Fruit fly (Drosophila melanogaster) whole organism, prepupa: ENCODE data around the gene Sfp79B.

Source experiments
- CG10669 ChIP-seq: fragments of 200-800 bp; sonication (Bioruptor generic); optimal IDR thresholded peaks from 3 replicates; lab custom pipeline; 2018; ENCODE audit warnings: missing biosample characterization, mild to moderate bottlenecking, missing genetic modification characterization, moderate library complexity
- CG11294 ChIP-seq: fragments of 200-800 bp; sonication (Bioruptor generic); IDR thresholded peaks from 2 replicates; pipeline ENCODE4 v1.3.6; 2022; ENCODE audit warnings: missing biosample characterization, missing genetic modification characterization
- CG11762 ChIP-seq: fragments of 200-800 bp; sonication (Bioruptor generic); optimal IDR thresholded peaks from 3 replicates; lab custom pipeline; 2016; ENCODE audit warnings: missing biosample characterization, missing genetic modification characterization; ENCODE audit not compliant: insufficient read depth
- CG11902 ChIP-seq: fragments of 200-800 bp; sonication (Bioruptor generic); optimal IDR thresholded peaks from 3 replicates; lab custom pipeline; 2016; ENCODE audit warnings: missing biosample characterization, missing genetic modification characterization
- CG1621 ChIP-seq: fragments of 200-800 bp; sonication (Bioruptor generic); optimal IDR thresholded peaks from 3 replicates; lab custom pipeline; 2018; ENCODE audit warnings: missing biosample characterization, mild to moderate bottlenecking, missing genetic modification characterization
- CG16779 ChIP-seq: fragments of 200-800 bp; sonication (Bioruptor generic); optimal IDR thresholded peaks from 3 replicates; lab custom pipeline; 2017; ENCODE audit warnings: missing biosample characterization, mild to moderate bottlenecking, missing genetic modification characterization
- CG31627 ChIP-seq: fragments of 200-800 bp; sonication (Bioruptor generic); optimal IDR thresholded peaks from 3 replicates; lab custom pipeline; 2016; ENCODE audit warnings: missing biosample characterization, missing genetic modification characterization
- CG32006 ChIP-seq: fragments of 200-800 bp; sonication (Bioruptor generic); optimal IDR thresholded peaks from 3 replicates; lab custom pipeline; 2017; ENCODE audit warnings: missing biosample characterization, mild to moderate bottlenecking, missing genetic modification characterization
- CG3919 ChIP-seq: fragments of 200-800 bp; sonication (Bioruptor generic); optimal IDR thresholded peaks from 3 replicates; lab custom pipeline; 2016; ENCODE audit warnings: missing biosample characterization, missing genetic modification characterization
- CG6276 ChIP-seq: fragments of 200-800 bp; sonication (Bioruptor generic); optimal IDR thresholded peaks from 2 replicates; lab custom pipeline; 2017; ENCODE audit warnings: missing biosample characterization, mild to moderate bottlenecking, missing genetic modification characterization
- CG6792 ChIP-seq: fragments of 200-800 bp; sonication (Bioruptor generic); optimal IDR thresholded peaks from 3 replicates; lab custom pipeline; 2016; ENCODE audit warnings: missing biosample characterization, missing genetic modification characterization
- CG6808 ChIP-seq: fragments of 200-800 bp; sonication (Bioruptor generic); optimal IDR thresholded peaks from 3 replicates; lab custom pipeline; 2017; ENCODE audit warnings: missing biosample characterization, missing genetic modification characterization, mild to moderate bottlenecking, moderate library complexity, missing genetic modification reagents
- CG7368 ChIP-seq: fragments of 200-800 bp; sonication (Bioruptor generic); optimal IDR thresholded peaks from 3 replicates; lab custom pipeline; 2016; ENCODE audit warnings: missing biosample characterization, missing genetic modification characterization
- CG9139 ChIP-seq: fragments of 200-800 bp; sonication (Bioruptor generic); optimal IDR thresholded peaks from 3 replicates; lab custom pipeline; 2017; ENCODE audit warnings: missing biosample characterization, mild to moderate bottlenecking, missing genetic modification characterization
- Gug ChIP-seq: fragments of 200-800 bp; sonication (Bioruptor generic); IDR thresholded peaks from 2 replicates; pipeline ENCODE4 v1.3.6; 2022; ENCODE audit warnings: missing biosample characterization, missing genetic modification characterization
- Hr38 ChIP-seq: sonication (Bioruptor generic); optimal IDR thresholded peaks from 2 replicates; lab custom pipeline; 2016; ENCODE audit warnings: missing biosample characterization, missing genetic modification characterization
- Hr39 ChIP-seq: fragments of 200-800 bp; sonication (Bioruptor generic); optimal IDR thresholded peaks from 2 replicates; lab custom pipeline; 2016; ENCODE audit warnings: missing biosample characterization, missing genetic modification characterization
- Hr4 ChIP-seq: fragments of 200-800 bp; sonication (Bioruptor generic); optimal IDR thresholded peaks from 3 replicates; lab custom pipeline; 2016; ENCODE audit warnings: missing biosample characterization, missing genetic modification characterization
- Met ChIP-seq: fragments of 200-800 bp; sonication (Bioruptor generic); optimal IDR thresholded peaks from 3 replicates; lab custom pipeline; 2016; ENCODE audit warnings: missing biosample characterization, missing genetic modification characterization
- Smox ChIP-seq: fragments of 200-800 bp; sonication (Bioruptor generic); optimal IDR thresholded peaks from 3 replicates; lab custom pipeline; 2016; ENCODE audit warnings: missing biosample characterization, missing genetic modification characterization
- Sox14 ChIP-seq: fragments of 200-800 bp; sonication (Bioruptor generic); optimal IDR thresholded peaks from 3 replicates; lab custom pipeline; 2016; ENCODE audit warnings: missing biosample characterization, missing genetic modification characterization
- Sox15 ChIP-seq: fragments of 200-800 bp; sonication (Bioruptor generic); optimal IDR thresholded peaks from 3 replicates; lab custom pipeline; 2016; ENCODE audit warnings: missing biosample characterization, missing genetic modification characterization
- acj6 ChIP-seq: fragments of 200-800 bp; sonication (Bioruptor generic); optimal IDR thresholded peaks from 3 replicates; lab custom pipeline; 2016; ENCODE audit warnings: missing biosample characterization, missing genetic modification characterization
- cyc ChIP-seq: fragments of 200-800 bp; sonication (Bioruptor generic); optimal IDR thresholded peaks from 3 replicates; lab custom pipeline; 2016; ENCODE audit warnings: missing biosample characterization, missing genetic modification characterization
- eg ChIP-seq: fragments of 200-800 bp; sonication (Bioruptor generic); IDR thresholded peaks from 3 replicates; pipeline ENCODE4 v1.3.6; 2022; ENCODE audit warnings: missing biosample characterization, missing genetic modification characterization
- esn ChIP-seq: fragments of 200-800 bp; sonication (Bioruptor generic); optimal IDR thresholded peaks from 2 replicates; lab custom pipeline; 2016; ENCODE audit warnings: missing biosample characterization, mild to moderate bottlenecking, missing genetic modification characterization, moderate library complexity
- fd59A ChIP-seq: fragments of 200-800 bp; sonication (Bioruptor generic); optimal IDR thresholded peaks from 2 replicates; lab custom pipeline; 2017; ENCODE audit warnings: missing biosample characterization, mild to moderate bottlenecking, missing genetic modification characterization, missing genetic modification reagents
- fd85E ChIP-seq: fragments of 200-800 bp; sonication (Bioruptor generic); optimal IDR thresholded peaks from 3 replicates; lab custom pipeline; 2016; ENCODE audit warnings: missing biosample characterization, missing genetic modification characterization
- fkh ChIP-seq: fragments of 200-800 bp; sonication (Bioruptor generic); optimal IDR thresholded peaks from 3 replicates; lab custom pipeline; 2017; ENCODE audit warnings: missing biosample characterization, mild to moderate bottlenecking, missing genetic modification characterization, moderate library complexity
- net ChIP-seq: fragments of 200-800 bp; sonication (Bioruptor generic); optimal IDR thresholded peaks from 3 replicates; lab custom pipeline; 2016; ENCODE audit warnings: missing biosample characterization, missing genetic modification characterization
- pdm3 ChIP-seq: fragments of 200-800 bp; sonication (Bioruptor generic); optimal IDR thresholded peaks from 3 replicates; lab custom pipeline; 2016; ENCODE audit warnings: missing biosample characterization, missing genetic modification characterization
- salr ChIP-seq, 2 experiments: fragments of 200-800 bp; sonication (Bioruptor generic); optimal IDR thresholded peaks; 3 replicates each; lab custom pipeline; 2016 to 2018; ENCODE audit warnings: missing biosample characterization in 2 of 2, missing genetic modification characterization in 2 of 2, mild to moderate bottlenecking in 1 of 2
- spab ChIP-seq: fragments of 200-800 bp; sonication (Bioruptor generic); optimal IDR thresholded peaks from 2 replicates; lab custom pipeline; 2017; ENCODE audit warnings: missing biosample characterization, mild to moderate bottlenecking, missing genetic modification characterization, missing genetic modification reagents
- ss ChIP-seq, 2 experiments: fragments of 200-800 bp; sonication (Bioruptor generic); optimal IDR thresholded peaks; 2 replicates in 1 of 2; 3 replicates in 1 of 2; lab custom pipeline; 2017 to 2018; ENCODE audit warnings: mild to moderate bottlenecking in 2 of 2, missing biosample characterization in 2 of 2, missing genetic modification characterization in 2 of 2, moderate library complexity in 1 of 2
- svp ChIP-seq: fragments of 200-800 bp; sonication (Bioruptor generic); peaks from one replicate; lab custom pipeline; 2016; ENCODE audit warnings: missing biosample characterization, missing genetic modification characterization
- vri ChIP-seq: fragments of 200-800 bp; sonication (Bioruptor generic); optimal IDR thresholded peaks from 3 replicates; lab custom pipeline; 2016; ENCODE audit warnings: missing biosample characterization, mild to moderate bottlenecking, missing genetic modification characterization

Gene Sfp79B

DNA sequence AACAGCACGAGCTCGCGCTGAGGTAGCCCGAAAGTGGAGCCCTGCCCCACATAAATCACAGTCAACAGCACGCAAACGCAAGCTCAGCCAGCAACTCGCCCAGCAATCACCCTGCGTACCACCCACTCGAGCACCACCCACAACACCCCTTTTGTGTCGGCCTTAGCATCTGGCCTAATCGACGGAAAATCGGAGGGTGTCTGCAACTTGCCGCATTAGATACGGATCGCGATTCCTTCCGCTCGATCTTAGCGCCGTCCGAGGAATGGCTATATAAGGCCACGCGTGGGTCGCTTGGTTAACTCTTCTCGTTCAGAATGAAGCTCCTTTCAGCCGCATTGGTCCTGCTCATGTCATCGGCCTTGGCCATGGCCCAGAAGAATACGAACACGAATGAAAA lies at the start of gene Sfp79B:
Gene Sfp79B (plus strand): TSS at position 301 of the 400 bp plus-strand sequence.
- no peak for TF ChIP-seq CG16779 (tag; lab: Kevin White, UChicago)
- TF ChIP-seq Gug = no peak
- TF ChIP-seq Hr4 = no peak
- TF ChIP-seq CG7368 (GFP tag; lab: Kevin White, UChicago) = no peak
- TF ChIP-seq CG6792 = no peak
- TF ChIP-seq Met = no peak
- no peak for TF ChIP-seq CG11294 (GFP tag; lab: Robert Waterston, UW)
- no peak for TF ChIP-seq CG31627 (GFP tag; lab: Kevin White, UChicago)
- TF ChIP-seq fd85E (GFP tag; lab: Kevin White, UChicago) = no peak
- no peak for TF ChIP-seq salr (GFP tag; optimal IDR thresholded peaks at IDR 0.05; lab: Kevin White, UChicago)
- TF ChIP-seq Hr39 = no peak
- TF ChIP-seq fd59A (GFP tag; lab: Kevin White, UChicago) = no peak
- TF ChIP-seq fkh (GFP tag; lab: Kevin White, UChicago) = no peak
- no peak for TF ChIP-seq net (GFP tag; lab: Kevin White, UChicago)
- TF ChIP-seq Smox = no peak
- TF ChIP-seq CG32006 = no peak
- no peak for TF ChIP-seq Sox15
- no peak for TF ChIP-seq CG1621 (tag; lab: Kevin White, UChicago)
- TF ChIP-seq CG6808 = no peak
- no peak for TF ChIP-seq CG11902 (GFP tag; lab: Kevin White, UChicago)

- TF ChIP-seq CG32006 (no peak), spab (GFP tag; lab: Kevin White, UChicago) (no peak), fd59A (GFP tag; lab: Kevin White, UChicago) (no peak), CG11902 (GFP tag; lab: Kevin White, UChicago) (no peak), CG31627 (GFP tag; lab: Kevin White, UChicago) (no peak)
Measured at dm6 chr3L:22034717-22035116, 45.4 kb upstream of the Sfp79B start, which contains the start of gene Oct-TyrR. Gene Oct-TyrR, plus strand, starts transcription at chr3L:22035003.

- TF ChIP-seq CG10669 (GFP tag; lab: Kevin White, UChicago) (no peak), vri (GFP tag; lab: Kevin White, UChicago) (no peak), Hr38 (no peak), pdm3 (no peak), CG7368 (GFP tag; lab: Kevin White, UChicago) (no peak), esn (GFP tag; lab: Kevin White, UChicago) (no peak), CG11294 (GFP tag; lab: Robert Waterston, UW) (no peak), CG6276 (no peak), eg (GFP tag; lab: Robert Waterston, UW) (no peak), ss (GFP tag; optimal IDR thresholded peaks at IDR 0.05; lab: Kevin White, UChicago) (no peak), Sox15 (no peak), fd85E (GFP tag; lab: Kevin White, UChicago) (no peak), svp (GFP tag; lab: Kevin White, UChicago) (no peak), cyc (GFP tag; lab: Kevin White, UChicago) (no peak), Smox (no peak), CG9139 (no peak), Hr39 (no peak), CG6808 (no peak), CG3919 (GFP tag; lab: Kevin White, UChicago) (no peak), Sox14 (GFP tag; lab: Kevin White, UChicago) (no peak)
Measured at dm6 chr3L:22051152-22051551, 29.0 kb upstream of the Sfp79B start.

- TF ChIP-seq CG31627 (GFP tag; lab: Kevin White, UChicago) (no peak), CG9139 (no peak), fkh (GFP tag; lab: Kevin White, UChicago) (peak; percentile 50), CG11762 (GFP tag; lab: Kevin White, UChicago) (no peak), acj6 (GFP tag; lab: Kevin White, UChicago) (no peak), eg (GFP tag; lab: Robert Waterston, UW) (no peak)
Measured at dm6 chr3L:22053343-22053742, 26.8 kb upstream of the Sfp79B start.
